Fruit fly (Drosophila melanogaster): ENCODE measurements around the gene Oseg5.

Oseg5 gene

dm6 chr2L:20881353-20882079 is 45.9 kb upstream of the Oseg5 start (continued):
- TF ChIP-seq ind (GFP tag; optimal IDR thresholded peaks at IDR 0.05) = peak; percentile 63
- TF ChIP-seq crp (GFP tag; optimal IDR thresholded peaks at IDR 0.05) = no peak
- peak; percentile 30 for TF ChIP-seq CoRest (tag; optimal IDR thresholded peaks at IDR 0.05)
- TF ChIP-seq CG11093 (GFP tag; IDR thresholded peaks at IDR 0.05) = peak; percentile 45; the same call in 1 of the 3 replicates
- 0 out of 3 replicates have a peak, but pooled peaks have one; percentile 34 for TF ChIP-seq ase (GFP tag; IDR thresholded peaks at IDR 0.05)
- peak; percentile 48; the same call in 1 of the 3 replicates for TF ChIP-seq otp (GFP tag; IDR thresholded peaks at IDR 0.05)
- no peak for TF ChIP-seq Gsc (GFP tag; IDR thresholded peaks at IDR 0.05)
- peak; percentile 14 for TF ChIP-seq Atf-2 (GFP tag; optimal IDR thresholded peaks at IDR 0.05)
- no peak for TF ChIP-seq ac (GFP tag; optimal IDR thresholded peaks at IDR 0.05)
- no peak for TF ChIP-seq zen (tag; optimal IDR thresholded peaks at IDR 0.05)
- TF ChIP-seq Sox100B (GFP tag; optimal IDR thresholded peaks at IDR 0.05) = peak; percentile 45
- TF ChIP-seq dimm (GFP tag; IDR thresholded peaks at IDR 0.05) = no peak
- TF ChIP-seq CG10565 (GFP tag; optimal IDR thresholded peaks at IDR 0.05) = no peak
- peak; percentile 73; the same call in 2 of the 3 replicates for TF ChIP-seq Mrtf (GFP tag; IDR thresholded peaks at IDR 0.05)
- 0 out of 3 replicates have a peak, but pooled peaks have one; percentile 42 for TF ChIP-seq H15 (GFP tag; IDR thresholded peaks at IDR 0.05)
- no peak for TF ChIP-seq CG12744 (GFP tag; optimal IDR thresholded peaks at IDR 0.05)
- peak; percentile 44 for TF ChIP-seq CG10209 (GFP tag; optimal IDR thresholded peaks at IDR 0.05)
- no peak for TF ChIP-seq sob (GFP tag; IDR thresholded peaks at IDR 0.05)
- no peak for TF ChIP-seq CG12299 (tag; optimal IDR thresholded peaks at IDR 0.05)
- TF ChIP-seq CG18011 (GFP tag; optimal IDR thresholded peaks at IDR 0.05) = no peak
- no peak for TF ChIP-seq pros (GFP tag; optimal IDR thresholded peaks at IDR 0.05)
- no peak for TF ChIP-seq B-H2 (GFP tag; optimal IDR thresholded peaks at IDR 0.05)
- no peak for TF ChIP-seq Rx (GFP tag; IDR thresholded peaks at IDR 0.05)
- TF ChIP-seq crol (GFP tag; IDR thresholded peaks at IDR 0.05) = no peak
- peak; percentile 39 for TF ChIP-seq PHDP (tag; optimal IDR thresholded peaks at IDR 0.05)
- TF ChIP-seq nom (GFP tag; optimal IDR thresholded peaks at IDR 0.05) = peak; percentile 18
- TF ChIP-seq gsb (GFP tag; IDR thresholded peaks at IDR 0.05) = no peak
- TF ChIP-seq hkb (optimal IDR thresholded peaks at IDR 0.05) = no peak
- peak; percentile 37; the same call in 1 of the 2 replicates for TF ChIP-seq hkb (GFP tag; IDR thresholded peaks at IDR 0.05)
- no peak for TF ChIP-seq Oaz (GFP tag; IDR thresholded peaks at IDR 0.05)
- TF ChIP-seq knrl (GFP tag; IDR thresholded peaks at IDR 0.05; ENCODE audit: partially characterized antibody) = no peak
- TF ChIP-seq CG11695 (GFP tag; IDR thresholded peaks at IDR 0.05) = peak; percentile 44; the same call in 1 of the 3 replicates
- peak; percentile 38 for TF ChIP-seq Oli (tag; optimal IDR thresholded peaks at IDR 0.05)
- TF ChIP-seq eve (GFP tag; optimal IDR thresholded peaks at IDR 0.05) = peak in 1 of 2 experiments; percentile 53
- no peak for TF ChIP-seq CG4854 (GFP tag; optimal IDR thresholded peaks at IDR 0.05)
- peak in 1 of 2 experiments; percentile 83 for TF ChIP-seq Eip74EF (GFP tag; optimal IDR thresholded peaks at IDR 0.05)
- no peak for TF ChIP-seq CG7928 (GFP tag; optimal IDR thresholded peaks at IDR 0.05)
- no peak for TF ChIP-seq dan (GFP tag; IDR thresholded peaks at IDR 0.05)
- TF ChIP-seq sens (GFP tag) = peak; percentile 87
- no peak for TF ChIP-seq CG31388 (GFP tag; optimal IDR thresholded peaks at IDR 0.05)
- no peak for TF ChIP-seq CG4282 (GFP tag; optimal IDR thresholded peaks at IDR 0.05)
- no peak for TF ChIP-seq Neu2 (GFP tag; optimal IDR thresholded peaks at IDR 0.05; ENCODE audit: borderline replicate concordance)
- TF ChIP-seq CG2116 (GFP tag; optimal IDR thresholded peaks at IDR 0.05) = no peak
- peak; percentile 37 for TF ChIP-seq CG4424 (GFP tag; optimal IDR thresholded peaks at IDR 0.05)
- no peak for TF ChIP-seq kah (GFP tag; optimal IDR thresholded peaks at IDR 0.05)
- TF ChIP-seq CG1603 (tag; optimal IDR thresholded peaks at IDR 0.05) = no peak
- no peak for TF ChIP-seq CG12236 (GFP tag; optimal IDR thresholded peaks at IDR 0.05)
- 0 out of 2 replicates have a peak, but pooled peaks have one; percentile 25 for TF ChIP-seq Nf-YA (GFP tag; IDR thresholded peaks at IDR 0.05)
- TF ChIP-seq CkIIα-i1 (GFP tag; IDR thresholded peaks at IDR 0.05) = no peak
- TF ChIP-seq Sry-δ (GFP tag; optimal IDR thresholded peaks at IDR 0.05) = peak; percentile 20

Measured in whole organism, embryonic.